Fruit fly (Drosophila melanogaster) whole organism, embryonic: ENCODE data around the gene HSPBAP1.

Experiments used
- Ada2b ChIP-seq: fragments of 200-800 bp; sonication (Bioruptor generic); IDR thresholded peaks from 2 replicates; pipeline ENCODE4 v1.3.6; 2022; ENCODE audit warnings: missing biosample characterization, missing genetic modification characterization
- Adf1 ChIP-seq: fragments of 200-800 bp; sonication (Bioruptor generic); IDR thresholded peaks from 2 replicates; pipeline ENCODE4 v1.3.6; 2022; ENCODE audit warnings: missing biosample characterization, missing genetic modification characterization
- Asciz ChIP-seq: fragments of 200-800 bp; sonication (Bioruptor generic); optimal IDR thresholded peaks from 2 replicates; lab custom pipeline; 2017; ENCODE audit warnings: missing biosample characterization, mild to moderate bottlenecking, missing genetic modification characterization, missing genetic modification reagents
- Bteb2 ChIP-seq: fragments of 200-800 bp; sonication (Bioruptor generic); optimal IDR thresholded peaks from 2 replicates; lab custom pipeline; 2016; ENCODE audit warnings: missing biosample characterization, missing genetic modification characterization
- CG10267 ChIP-seq: fragments of 200-800 bp; sonication (Bioruptor generic); optimal IDR thresholded peaks from 2 replicates; lab custom pipeline; 2018; ENCODE audit warnings: missing biosample characterization, mild to moderate bottlenecking, missing genetic modification characterization, moderate library complexity
- CG10366 ChIP-seq: fragments of 200-800 bp; sonication (Bioruptor generic); IDR thresholded peaks from 2 replicates; pipeline ENCODE4 v1.3.6; 2022; ENCODE audit warnings: missing biosample characterization, missing genetic modification characterization
- CG10431 ChIP-seq: fragments of 200-800 bp; sonication (Bioruptor generic); optimal IDR thresholded peaks from 3 replicates; lab custom pipeline; 2018; ENCODE audit warnings: missing biosample characterization, mild to moderate bottlenecking, missing genetic modification characterization
- CG11723 ChIP-seq: fragments of 200-800 bp; sonication (Bioruptor generic); optimal IDR thresholded peaks from 2 replicates; lab custom pipeline; 2017; ENCODE audit warnings: missing biosample characterization, mild to moderate bottlenecking, missing genetic modification characterization
- CG12659 ChIP-seq: fragments of 200-800 bp; sonication (Bioruptor generic); optimal IDR thresholded peaks from 3 replicates; lab custom pipeline; 2017; ENCODE audit warnings: mild to moderate bottlenecking, missing biosample characterization, missing genetic modification reagents, missing genetic modification characterization
- CG13123 ChIP-seq: fragments of 200-800 bp; sonication (Bioruptor generic); optimal IDR thresholded peaks from 2 replicates; lab custom pipeline; 2016; ENCODE audit warnings: missing biosample characterization, missing genetic modification characterization
- CG16815 ChIP-seq: fragments of 200-800 bp; sonication (Bioruptor generic); optimal IDR thresholded peaks from 3 replicates; lab custom pipeline; 2017; ENCODE audit warnings: missing biosample characterization, mild to moderate bottlenecking, missing genetic modification characterization
- CG17359 ChIP-seq: fragments of 200-800 bp; sonication (Bioruptor generic); optimal IDR thresholded peaks from 3 replicates; lab custom pipeline; 2018; ENCODE audit warnings: missing biosample characterization, mild to moderate bottlenecking, missing genetic modification characterization, moderate library complexity
- CG17912 ChIP-seq: fragments of 200-800 bp; sonication (Bioruptor generic); optimal IDR thresholded peaks from 2 replicates; lab custom pipeline; 2018; ENCODE audit warnings: missing biosample characterization, mild to moderate bottlenecking, missing genetic modification characterization
- CG18764 ChIP-seq: fragments of 200-800 bp; sonication (Bioruptor generic); optimal IDR thresholded peaks from 3 replicates; lab custom pipeline; 2016; ENCODE audit warnings: missing biosample characterization, missing genetic modification characterization
- CG31224 ChIP-seq: fragments of 200-800 bp; sonication (Bioruptor generic); IDR thresholded peaks from 2 replicates; pipeline ENCODE4 v1.3.6; 2022; ENCODE audit warnings: missing biosample characterization, missing genetic modification characterization
- CG34422 ChIP-seq: fragments of 200-800 bp; sonication (Bioruptor generic); IDR thresholded peaks from 3 replicates; pipeline ENCODE4 v1.3.6; 2022; ENCODE audit warnings: missing biosample characterization, missing genetic modification characterization
- CG4820 ChIP-seq: fragments of 200-800 bp; sonication (Bioruptor generic); optimal IDR thresholded peaks from 3 replicates; lab custom pipeline; 2016; ENCODE audit warnings: missing biosample characterization, missing genetic modification characterization
- CG6854 ChIP-seq: fragments of 200-800 bp; sonication (Bioruptor generic); optimal IDR thresholded peaks from 3 replicates; lab custom pipeline; 2017; ENCODE audit warnings: missing biosample characterization, mild to moderate bottlenecking, missing genetic modification characterization
- CG8281 ChIP-seq: fragments of 200-800 bp; sonication (Bioruptor generic); optimal IDR thresholded peaks from 2 replicates; lab custom pipeline; 2018; ENCODE audit warnings: missing biosample characterization, mild to moderate bottlenecking, missing genetic modification characterization, moderate library complexity
- CG9727 ChIP-seq: fragments of 200-800 bp; sonication (Bioruptor generic); optimal IDR thresholded peaks from 3 replicates; lab custom pipeline; 2017; ENCODE audit warnings: missing biosample characterization, mild to moderate bottlenecking, missing genetic modification characterization
- CTCF ChIP-seq: fragments of 200-800 bp; sonication (Bioruptor generic); optimal IDR thresholded peaks from 2 replicates; lab custom pipeline; 2017; ENCODE audit warnings: missing biosample characterization, mild to moderate bottlenecking, missing genetic modification characterization, moderate library complexity
- Dad ChIP-seq: fragments of 200-800 bp; sonication (Bioruptor generic); optimal IDR thresholded peaks from 3 replicates; lab custom pipeline; 2016; ENCODE audit warnings: missing biosample characterization, missing genetic modification characterization
- Dip3 ChIP-seq: fragments of 200-800 bp; sonication (Bioruptor generic); optimal IDR thresholded peaks from 3 replicates; lab custom pipeline; 2016; ENCODE audit warnings: missing biosample characterization, missing genetic modification characterization
- E2f1 ChIP-seq: fragments of 200-800 bp; sonication (Bioruptor generic); IDR thresholded peaks from 2 replicates; pipeline ENCODE4 v1.3.6; 2022; ENCODE audit warnings: missing biosample characterization, missing genetic modification characterization
- GATAe ChIP-seq: fragments of 200-800 bp; sonication (Bioruptor generic); conservative IDR thresholded peaks from 2 replicates; pipeline ENCODE4 v1.3.6; 2022; ENCODE audit warnings: missing biosample characterization, missing genetic modification characterization
- Lpt ChIP-seq: fragments of >200 bp; optimal IDR thresholded peaks from 2 replicates; lab custom pipeline; 2018; ENCODE audit warnings: missing biosample characterization, missing genetic modification characterization
- MBD-R2 ChIP-seq: fragments of 200-800 bp; sonication (Bioruptor generic); IDR thresholded peaks from 2 replicates; pipeline ENCODE4 v1.3.6; 2022; ENCODE audit warnings: missing biosample characterization, missing genetic modification characterization
- Mad ChIP-seq: fragments of 200-800 bp; sonication (Bioruptor generic); optimal IDR thresholded peaks from 2 replicates; lab custom pipeline; 2016; ENCODE audit warnings: missing biosample characterization, missing genetic modification characterization
- Meics ChIP-seq: fragments of 200-800 bp; sonication (Bioruptor generic); optimal IDR thresholded peaks from 2 replicates; lab custom pipeline; 2017; ENCODE audit warnings: missing biosample characterization, mild to moderate bottlenecking, missing genetic modification characterization
- YL-1 ChIP-seq: fragments of 200-800 bp; sonication (Bioruptor generic); optimal IDR thresholded peaks from 3 replicates; lab custom pipeline; 2017; ENCODE audit warnings: missing biosample characterization, mild to moderate bottlenecking, missing genetic modification characterization
- crc ChIP-seq: fragments of 200-800 bp; sonication (Bioruptor generic); optimal IDR thresholded peaks from 2 replicates; lab custom pipeline; 2016; ENCODE audit warnings: missing biosample characterization, missing genetic modification characterization
- crp ChIP-seq, 2 experiments: fragments of 200-800 bp; sonication (Bioruptor generic); optimal IDR thresholded peaks; 2 replicates in 1 of 2; 3 replicates in 1 of 2; lab custom pipeline; 2017; ENCODE audit warnings: missing biosample characterization in 2 of 2, missing genetic modification characterization in 2 of 2, mild to moderate bottlenecking in 1 of 2, moderate library complexity in 1 of 2
- da ChIP-seq: fragments of 200-800 bp; sonication (Bioruptor generic); optimal IDR thresholded peaks from 2 replicates; lab custom pipeline; 2016; ENCODE audit warnings: missing biosample characterization, missing genetic modification characterization
- dm ChIP-seq: fragments of 200-800 bp; sonication (Bioruptor generic); optimal IDR thresholded peaks from 3 replicates; lab custom pipeline; 2016; ENCODE audit warnings: missing biosample characterization, missing genetic modification characterization
- dmrt99B ChIP-seq: fragments of 200-800 bp; sonication (Bioruptor generic); optimal IDR thresholded peaks from 2 replicates; lab custom pipeline; 2018; ENCODE audit warnings: missing biosample characterization, mild to moderate bottlenecking, missing genetic modification characterization, moderate library complexity
- eve ChIP-seq, 2 experiments: fragments of >200 bp; optimal IDR thresholded peaks; 2 replicates each; lab custom pipeline; 2017; ENCODE audit warnings: missing biosample characterization in 2 of 2, missing genetic modification characterization in 2 of 2
- eyg ChIP-seq: fragments of 200-800 bp; sonication (Bioruptor generic); optimal IDR thresholded peaks from 3 replicates; lab custom pipeline; 2016; ENCODE audit warnings: missing biosample characterization, missing genetic modification characterization
- fd64A ChIP-seq: fragments of 200-800 bp; sonication (Bioruptor generic); optimal IDR thresholded peaks from 3 replicates; lab custom pipeline; 2018; ENCODE audit warnings: missing biosample characterization, mild to moderate bottlenecking, missing genetic modification characterization
- her ChIP-seq: fragments of 200-800 bp; sonication (Bioruptor generic); optimal IDR thresholded peaks from 2 replicates; lab custom pipeline; 2016; ENCODE audit warnings: missing biosample characterization, missing genetic modification characterization
- insv ChIP-seq, 2 experiments: fragments of 200-800 bp; sonication (Bioruptor generic); optimal IDR thresholded peaks; 3 replicates each; lab custom pipeline; 2016 to 2018; ENCODE audit warnings: missing biosample characterization in 2 of 2, missing genetic modification characterization in 2 of 2
- jumu ChIP-seq: fragments of 200-800 bp; sonication (Bioruptor generic); optimal IDR thresholded peaks from 3 replicates; lab custom pipeline; 2016; ENCODE audit warnings: missing biosample characterization, missing genetic modification characterization
- klu ChIP-seq: fragments of 200-800 bp; sonication (Bioruptor generic); IDR thresholded peaks from 2 replicates; pipeline ENCODE4 v1.3.6; 2022; ENCODE audit warnings: missing biosample characterization, missing genetic modification characterization
- nmo ChIP-seq: fragments of 200-800 bp; sonication (Bioruptor generic); optimal IDR thresholded peaks from 2 replicates; lab custom pipeline; 2018; ENCODE audit warnings: missing biosample characterization, mild to moderate bottlenecking, missing genetic modification characterization, moderate library complexity
- phol ChIP-seq: fragments of 200-800 bp; sonication (Bioruptor generic); optimal IDR thresholded peaks from 3 replicates; lab custom pipeline; 2018; ENCODE audit warnings: missing biosample characterization, mild to moderate bottlenecking, missing genetic modification characterization, moderate library complexity
- sisA ChIP-seq: fragments of 200-800 bp; sonication (Bioruptor generic); IDR thresholded peaks from 2 replicates; pipeline ENCODE4 v1.3.6; 2022; ENCODE audit warnings: missing biosample characterization, missing genetic modification characterization
- stwl ChIP-seq: fragments of 200-800 bp; sonication (Bioruptor generic); optimal IDR thresholded peaks from 3 replicates; lab custom pipeline; 2018; ENCODE audit warnings: missing biosample characterization, mild to moderate bottlenecking, missing genetic modification characterization, moderate library complexity
- tio ChIP-seq: fragments of 200-800 bp; sonication (Bioruptor generic); optimal IDR thresholded peaks from 2 replicates; lab custom pipeline; 2017; ENCODE audit warnings: missing biosample characterization, missing genetic modification characterization, inconsistent platforms
- tna ChIP-seq: fragments of 200-800 bp; sonication (Bioruptor generic); IDR thresholded peaks from 2 replicates; pipeline ENCODE4 v1.3.6; 2022; ENCODE audit warnings: missing biosample characterization, missing genetic modification characterization; ENCODE audit not compliant: partially characterized antibody
- trem ChIP-seq: fragments of 200-800 bp; optimal IDR thresholded peaks from 3 replicates; lab custom pipeline; 2019; ENCODE audit warnings: missing biosample characterization, mild to moderate bottlenecking, missing genetic modification characterization, moderate library complexity
- twi ChIP-seq: fragments of 200-800 bp; optimal IDR thresholded peaks from 2 replicates; lab custom pipeline; 2019; ENCODE audit warnings: missing biosample characterization, mild to moderate bottlenecking, missing genetic modification characterization, moderate library complexity
- usp ChIP-seq: fragments of >200 bp; optimal IDR thresholded peaks from 2 replicates; lab custom pipeline; 2017; ENCODE audit warnings: missing biosample characterization, missing genetic modification characterization
- vfl ChIP-seq: fragments of 200-800 bp; sonication (Bioruptor generic); optimal IDR thresholded peaks from 2 replicates; lab custom pipeline; 2016; ENCODE audit warnings: missing biosample characterization, missing genetic modification characterization

HSPBAP1 gene

DNA sequence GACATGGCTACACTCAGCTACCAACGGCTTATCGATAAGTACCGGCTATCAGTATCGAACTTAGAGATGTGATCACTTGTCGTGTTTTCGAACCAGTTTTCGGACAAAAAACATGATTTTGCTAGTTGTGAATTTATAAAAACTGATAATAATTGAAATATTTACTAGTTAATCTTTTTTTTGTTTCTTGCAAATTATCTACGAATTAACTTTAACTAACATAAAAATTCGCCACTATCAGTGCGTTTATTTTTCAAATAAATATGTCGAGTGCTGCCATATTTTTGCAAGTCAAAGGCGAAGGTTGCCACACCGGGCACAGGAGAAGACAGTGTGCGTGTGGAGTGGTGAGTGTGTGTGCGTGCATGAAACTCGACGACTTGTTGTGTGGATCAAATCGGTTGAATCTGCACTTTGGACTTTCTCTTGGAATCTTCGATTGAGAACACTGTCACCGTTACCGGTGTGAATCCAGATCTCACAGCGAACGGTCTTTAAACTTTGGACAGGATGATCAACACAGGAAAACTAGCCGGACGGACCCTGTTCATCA, 17.8 kb upstream of the HSPBAP1 start, which contains the start of gene Hsdl2 (continued):
- TF ChIP-seq da (GFP tag; lab: Kevin White, UChicago) (no peak), CG17359 (no peak), MBD-R2 (GFP tag; lab: Robert Waterston, UW) (peak; percentile 61), tio (GFP tag; lab: Kevin White, UChicago) (no peak), Dad (GFP tag; lab: Kevin White, UChicago) (peak; percentile 15), dm (GFP tag; lab: Kevin White, UChicago) (peak; percentile 32), eve (GFP tag; optimal IDR thresholded peaks at IDR 0.05; lab: Kevin White, UChicago) (no peak), tna (GFP tag; lab: Robert Waterston, UW) (no peak), CG13123 (no peak), CG10431 (GFP tag; lab: Kevin White, UChicago) (no peak), Dip3 (GFP tag; lab: Kevin White, UChicago) (peak; percentile 50), CG16815 (GFP tag; lab: Kevin White, UChicago) (no peak), jumu (GFP tag; lab: Kevin White, UChicago) (peak; percentile 17), nmo (GFP tag; lab: Kevin White, UChicago) (peak; percentile 38), CG9727 (GFP tag; lab: Kevin White, UChicago) (peak; percentile 18), CG31224 (0 out of 2 replicates have a peak, but pooled peaks have one; percentile 31), Asciz (GFP tag; lab: Kevin White, UChicago) (no peak), twi (tag; lab: Kevin White, UChicago) (no peak), YL-1 (peak; percentile 70), crc (GFP tag; lab: Kevin White, UChicago) (no peak), vfl (GFP tag; lab: Kevin White, UChicago) (peak; percentile 27), Lpt (GFP tag; lab: Kevin White, UChicago) (no peak), usp (no peak), CG4820 (GFP tag; lab: Kevin White, UChicago) (peak; percentile 23), fd64A (GFP tag; lab: Kevin White, UChicago) (no peak), crp (GFP tag; optimal IDR thresholded peaks at IDR 0.05; lab: Kevin White, UChicago) (peak in 1 of 2 experiments; percentile 21), CG34422 (GFP tag; lab: Robert Waterston, UW) (0 out of 3 replicates have a peak, but pooled peaks have one; percentile 60), CG6854 (GFP tag; lab: Kevin White, UChicago) (no peak), CTCF (peak; percentile 46), CG8281 (tag; lab: Kevin White, UChicago) (no peak), sisA (GFP tag; lab: Robert Waterston, UW) (no peak), Meics (peak; percentile 96), CG10366 (GFP tag; lab: Robert Waterston, UW) (no peak), Bteb2 (GFP tag; lab: Kevin White, UChicago) (peak; percentile 44), eyg (GFP tag; lab: Kevin White, UChicago) (no peak), CG10267 (peak; percentile 34), insv (GFP tag; optimal IDR thresholded peaks at IDR 0.05; lab: Kevin White, UChicago) (no peak), CG12659 (GFP tag; lab: Kevin White, UChicago) (peak; percentile 67), CG17912 (GFP tag; lab: Kevin White, UChicago) (no peak), her (GFP tag; lab: Kevin White, UChicago) (no peak), GATAe (GFP tag; lab: Robert Waterston, UW) (no peak), trem (tag; lab: Kevin White, UChicago) (peak; percentile 57), CG11723 (GFP tag; lab: Kevin White, UChicago) (no peak), dmrt99B (tag; lab: Kevin White, UChicago) (no peak), CG18764 (no peak), Ada2b (peak; percentile 60), E2f1 (no peak; the same call in 1 of the 2 replicates), phol (tag; lab: Kevin White, UChicago) (peak; percentile 55), Mad (peak; percentile 67), Adf1 (GFP tag; lab: Robert Waterston, UW) (no peak), stwl (tag; lab: Kevin White, UChicago) (peak; percentile 15), klu (no peak)
